Fruit fly (Drosophila melanogaster) whole organism, pupa: ENCODE results near the gene S6k.

ENCODE experiments used
- CG10348 ChIP-seq: fragments of 200-800 bp; sonication (Bioruptor generic); IDR thresholded peaks from 2 replicates; pipeline ENCODE4 v1.3.6; 2022; ENCODE audit warnings: missing biosample characterization, missing genetic modification characterization
- CG12605 ChIP-seq: fragments of 200-800 bp; sonication (Bioruptor generic); IDR thresholded peaks from 2 replicates; pipeline ENCODE4 v1.3.6; 2022; ENCODE audit warnings: missing biosample characterization, missing genetic modification characterization
- CG13204 ChIP-seq: fragments of 200-800 bp; sonication (Bioruptor generic); optimal IDR thresholded peaks from 2 replicates; lab custom pipeline; 2018; ENCODE audit warnings: missing biosample characterization, mild to moderate bottlenecking, missing genetic modification characterization, moderate library complexity
- CG15710 ChIP-seq: fragments of 200-800 bp; sonication (Bioruptor generic); optimal IDR thresholded peaks from 2 replicates; lab custom pipeline; 2018; ENCODE audit warnings: missing biosample characterization, mild to moderate bottlenecking, missing genetic modification characterization, moderate library complexity
- CG17806 ChIP-seq: fragments of 200-800 bp; sonication (Bioruptor generic); optimal IDR thresholded peaks from 2 replicates; lab custom pipeline; 2018; ENCODE audit warnings: missing biosample characterization, mild to moderate bottlenecking, missing genetic modification characterization, moderate library complexity
- CG32121 ChIP-seq: fragments of 200-800 bp; sonication (Bioruptor generic); IDR thresholded peaks from 2 replicates; pipeline ENCODE4 v1.3.6; 2022; ENCODE audit warnings: missing biosample characterization, missing genetic modification characterization
- CG34367 ChIP-seq: fragments of 200-800 bp; sonication (Bioruptor generic); optimal IDR thresholded peaks from 2 replicates; lab custom pipeline; 2018; ENCODE audit warnings: missing biosample characterization, mild to moderate bottlenecking, missing genetic modification characterization
- CG4496 ChIP-seq: fragments of 200-800 bp; sonication (Bioruptor generic); IDR thresholded peaks from 3 replicates; pipeline ENCODE4 v1.3.6; 2022; ENCODE audit warnings: missing biosample characterization, missing genetic modification characterization
- CG8159 ChIP-seq: fragments of 200-800 bp; sonication (Bioruptor generic); optimal IDR thresholded peaks from 3 replicates; lab custom pipeline; 2018; ENCODE audit warnings: missing biosample characterization, mild to moderate bottlenecking, missing genetic modification characterization, moderate library complexity
- CG8301 ChIP-seq: fragments of 200-800 bp; sonication (Bioruptor generic); optimal IDR thresholded peaks from 2 replicates; lab custom pipeline; 2018; ENCODE audit warnings: missing biosample characterization, mild to moderate bottlenecking, missing genetic modification characterization
- CG9948 ChIP-seq: fragments of 200-800 bp; sonication (Bioruptor generic); optimal IDR thresholded peaks from 2 replicates; lab custom pipeline; 2018; ENCODE audit warnings: missing biosample characterization, mild to moderate bottlenecking, missing genetic modification characterization, moderate library complexity
- D1 ChIP-seq: fragments of 200-800 bp; sonication (Bioruptor generic); optimal IDR thresholded peaks from 2 replicates; lab custom pipeline; 2018; ENCODE audit warnings: missing biosample characterization, mild to moderate bottlenecking, missing genetic modification characterization, moderate library complexity
- EcR ChIP-seq: fragments of 200-800 bp; sonication (Bioruptor generic); optimal IDR thresholded peaks from 3 replicates; lab custom pipeline; 2019; ENCODE audit warnings: missing biosample characterization, missing genetic modification characterization, mild to moderate bottlenecking, moderate library complexity, missing genetic modification reagents
- Ets98B ChIP-seq: fragments of 200-800 bp; sonication (Bioruptor generic); IDR thresholded peaks from 2 replicates; pipeline ENCODE4 v1.3.6; 2022; ENCODE audit warnings: missing biosample characterization, missing genetic modification characterization
- Pif1A ChIP-seq: fragments of 200-800 bp; sonication (Bioruptor generic); optimal IDR thresholded peaks from 3 replicates; lab custom pipeline; 2016; ENCODE audit warnings: missing biosample characterization, missing genetic modification characterization
- Pif1B ChIP-seq: fragments of 200-800 bp; sonication (Bioruptor generic); optimal IDR thresholded peaks from 3 replicates; lab custom pipeline; 2016; ENCODE audit warnings: missing biosample characterization, missing genetic modification characterization
- Snoo ChIP-seq: fragments of 200-800 bp; sonication (Bioruptor generic); optimal IDR thresholded peaks from 3 replicates; lab custom pipeline; 2017; ENCODE audit warnings: missing biosample characterization, mild to moderate bottlenecking, missing genetic modification characterization, inconsistent platforms
- fd96Ca ChIP-seq: fragments of 200-800 bp; sonication (Bioruptor generic); IDR thresholded peaks from 3 replicates; pipeline ENCODE4 v1.3.6; 2022; ENCODE audit warnings: missing biosample characterization, missing genetic modification characterization
- gl ChIP-seq: fragments of 200-800 bp; sonication (Bioruptor generic); optimal IDR thresholded peaks from 2 replicates; lab custom pipeline; 2018; ENCODE audit warnings: missing biosample characterization, mild to moderate bottlenecking, missing genetic modification characterization
- rn ChIP-seq: fragments of 200-800 bp; sonication (Bioruptor generic); IDR thresholded peaks from 2 replicates; pipeline ENCODE4 v1.3.6; 2022; ENCODE audit warnings: missing biosample characterization, missing genetic modification characterization

The S6k gene

dm6 chr3L:5787476-5787875 lies 23.3 kb downstream of the S6k start:
- TF ChIP-seq Pif1B (GFP tag; lab: Kevin White, UChicago): no peak
- no peak for TF ChIP-seq CG17806 (tag; lab: Kevin White, UChicago)
- TF ChIP-seq rn (GFP tag; lab: Robert Waterston, UW): no peak
- TF ChIP-seq CG34367 (tag; lab: Kevin White, UChicago): no peak

dm6 chr3L:5786604-5787003 lies 24.1 kb downstream of the S6k start, which contains the start of gene Cralbp:
Cralbp (minus strand) TSS chr3L:5786718.
- 0 out of 3 replicates have a peak, but pooled peaks have one; percentile 36 for TF ChIP-seq CG4496 (GFP tag; lab: Robert Waterston, UW)
- TF ChIP-seq D1 (tag; lab: Kevin White, UChicago): no peak

DNA sequence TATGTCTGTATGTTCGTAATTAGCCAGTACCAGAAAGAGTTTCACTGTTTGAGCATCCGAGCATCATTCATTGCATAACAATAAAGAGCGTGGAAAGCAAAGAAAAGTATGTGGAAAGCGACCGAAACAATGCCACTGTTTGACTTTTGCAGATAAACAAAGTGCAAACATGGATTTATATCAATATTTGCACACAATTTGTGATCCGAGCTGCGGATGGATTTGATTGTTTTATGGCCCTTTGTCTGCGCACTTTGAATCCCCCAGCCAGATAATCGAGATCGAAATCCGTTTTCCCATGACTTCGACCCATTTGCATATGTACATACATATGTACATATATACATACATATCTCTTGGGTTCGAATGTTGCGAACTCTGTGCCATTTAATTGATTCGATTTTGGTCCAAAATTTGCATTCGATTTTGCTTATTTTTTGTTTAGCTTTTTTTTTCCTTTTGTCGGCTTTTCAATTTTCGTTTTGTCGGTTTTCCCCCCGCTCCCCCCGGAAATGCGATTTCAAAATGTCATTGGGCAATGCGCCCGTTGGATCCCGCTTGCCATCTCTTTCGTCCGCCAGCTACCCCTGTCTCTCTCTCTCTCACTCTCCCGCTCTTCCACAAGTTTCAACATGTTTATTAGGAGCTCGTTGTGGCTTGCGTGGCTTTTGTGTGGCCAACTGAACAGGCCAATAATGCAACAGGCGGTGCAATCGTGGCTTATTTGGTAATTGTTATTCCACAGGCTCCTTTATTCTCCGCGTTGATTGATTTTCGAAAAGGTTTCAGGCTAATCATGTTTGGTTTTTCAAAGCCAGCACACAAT lies 25.3 kb downstream of the S6k start:
- TF ChIP-seq rn (GFP tag; lab: Robert Waterston, UW) (no peak), Pif1A (no peak), CG12605 (GFP tag; lab: Robert Waterston, UW) (0 out of 2 replicates have a peak, but pooled peaks have one; percentile 30), EcR (GFP tag; lab: Kevin White, UChicago) (no peak), CG4496 (GFP tag; lab: Robert Waterston, UW) (peak; percentile 43; the same call in 1 of the 3 replicates), CG32121 (0 out of 2 replicates have a peak, but pooled peaks have one; percentile 9), CG8301 (tag; lab: Kevin White, UChicago) (no peak), fd96Ca (GFP tag; lab: Robert Waterston, UW) (no peak), gl (tag; lab: Kevin White, UChicago) (no peak)
- TF ChIP-seq, all 21 proteins: peak for 3

dm6 chr3L:5779476-5780401 lies 31.0 kb downstream of the S6k start, which contains the start of the genes Myt1, PGRP-LD and Pmi:
Myt1 (minus strand) TSS chr3L:5779591.
PGRP-LD (plus strand) TSS chr3L:5780051.
Pmi (plus strand) TSS chr3L:5780051.
- TF ChIP-seq fd96Ca (GFP tag; lab: Robert Waterston, UW) (no peak), CG10348 (GFP tag; lab: Robert Waterston, UW) (no peak), CG4496 (GFP tag; lab: Robert Waterston, UW) (no peak), gl (tag; lab: Kevin White, UChicago) (no peak), Pif1A (no peak), Ets98B (GFP tag; lab: Robert Waterston, UW) (no peak), CG9948 (tag; lab: Kevin White, UChicago) (no peak), CG32121 (no peak), CG15710 (tag; lab: Kevin White, UChicago) (no peak), CG8159 (tag; lab: Kevin White, UChicago) (no peak), EcR (GFP tag; lab: Kevin White, UChicago) (no peak), Snoo (no peak), CG13204 (GFP tag; lab: Kevin White, UChicago) (no peak), Pif1B (GFP tag; lab: Kevin White, UChicago) (no peak), CG17806 (tag; lab: Kevin White, UChicago) (no peak), CG8301 (tag; lab: Kevin White, UChicago) (no peak), CG12605 (GFP tag; lab: Robert Waterston, UW) (no peak)

dm6 chr3L:5777114-5777513 lies 33.6 kb downstream of the S6k start, which contains the start of gene vito:
vito (minus strand) TSS chr3L:5777333.
- no peak for TF ChIP-seq Ets98B (GFP tag; lab: Robert Waterston, UW)
- TF ChIP-seq EcR (GFP tag; lab: Kevin White, UChicago): no peak
- no peak for TF ChIP-seq CG17806 (tag; lab: Kevin White, UChicago)
- TF ChIP-seq D1 (tag; lab: Kevin White, UChicago): no peak
- no peak for TF ChIP-seq CG10348 (GFP tag; lab: Robert Waterston, UW)
- TF ChIP-seq CG32121: no peak
- TF ChIP-seq CG4496 (GFP tag; lab: Robert Waterston, UW): no peak
- no peak for TF ChIP-seq Pif1B (GFP tag; lab: Kevin White, UChicago)
- no peak for TF ChIP-seq rn (GFP tag; lab: Robert Waterston, UW)
- no peak for TF ChIP-seq CG8301 (tag; lab: Kevin White, UChicago)
- TF ChIP-seq Snoo: no peak
- TF ChIP-seq CG15710 (tag; lab: Kevin White, UChicago): no peak
- no peak for TF ChIP-seq CG9948 (tag; lab: Kevin White, UChicago)
- no peak for TF ChIP-seq fd96Ca (GFP tag; lab: Robert Waterston, UW)
- TF ChIP-seq CG34367 (tag; lab: Kevin White, UChicago): no peak
- TF ChIP-seq CG12605 (GFP tag; lab: Robert Waterston, UW): no peak
- no peak for TF ChIP-seq gl (tag; lab: Kevin White, UChicago)
- TF ChIP-seq CG13204 (GFP tag; lab: Kevin White, UChicago): no peak
- TF ChIP-seq, all 21 proteins: peak for 0
